Worm (Caenorhabditis elegans) whole organism, early embryonic: Measurements from ENCODE around the gene srg-66.

Source experiments
- ama-1 ChIP-seq: fragments of 150-350 bp; optimal IDR thresholded peaks from 2 replicates; lab custom pipeline; 2014
- flt-1 ChIP-seq: fragments of 200-800 bp; sonication (Bioruptor generic); IDR thresholded peaks from 2 replicates; pipeline ENCODE4 v1.3.6; 2022; ENCODE audit warnings: missing genetic modification characterization, missing compliant biosample characterization
- tbx-37 ChIP-seq: fragments of 200-800 bp; sonication (Bioruptor generic); conservative IDR thresholded peaks from 2 replicates; pipeline ENCODE4 v1.3.6; 2022; ENCODE audit warnings: missing genetic modification reagents, missing genetic modification characterization, missing compliant biosample characterization

- TF ChIP-seq tbx-37 = no peak
- TF ChIP-seq flt-1 = no peak
- TF ChIP-seq ama-1 (lab: Kevin White, UChicago) = no peak
These were observed 29.5 kb upstream of the srg-66 start for ce11 chrV:5511720-5512119.
